Worm (Caenorhabditis elegans) whole organism, L4 larva: ENCODE results near the gene ttr-39.
A peak's percentile ranks its signal among the peaks of the same experiment; 100 is the strongest.

ENCODE experiments used
- F44E2.7 ChIP-seq: fragments of 200-800 bp; sonication (Bioruptor generic); IDR thresholded peaks from 2 replicates; pipeline ENCODE4 v2.1.2; 2022; ENCODE audit warnings: missing genetic modification characterization, missing compliant biosample characterization
- R02D3.7 ChIP-seq: fragments of 150-350 bp; sonication (generic microtip); optimal IDR thresholded peaks from 3 replicates; lab custom pipeline; 2014; ENCODE audit warnings: missing biosample characterization, missing genetic modification characterization
- T20F7.1 ChIP-seq: fragments of 200-800 bp; sonication (Bioruptor generic); optimal IDR thresholded peaks from 2 replicates; lab custom pipeline; 2018; ENCODE audit warnings: mild to moderate bottlenecking, missing genetic modification characterization, missing compliant biosample characterization
- T26A8.4 ChIP-seq: fragments of 200-800 bp; sonication (Bioruptor generic); IDR thresholded peaks from 2 replicates; pipeline ENCODE4 v1.3.6; 2022; ENCODE audit warnings: missing genetic modification characterization, missing compliant biosample characterization
- Y48G9A.11 ChIP-seq: fragments of 200-800 bp; sonication (Bioruptor generic); IDR thresholded peaks from 2 replicates; pipeline ENCODE4 v1.3.6; 2022; ENCODE audit warnings: missing genetic modification reagents, missing genetic modification characterization, missing compliant biosample characterization
- Y5F2A.4 ChIP-seq: fragments of 200-800 bp; sonication (Bioruptor generic); optimal IDR thresholded peaks from 2 replicates; lab custom pipeline; 2018; ENCODE audit warnings: mild to moderate bottlenecking, missing genetic modification characterization, missing compliant biosample characterization
- aha-1 ChIP-seq: fragments of 150-350 bp; peaks from one replicate; lab custom pipeline; 2014; ENCODE audit warnings: missing biosample characterization, missing genetic modification characterization
- arid-1 ChIP-seq: fragments of 200-800 bp; sonication (Bioruptor generic); conservative IDR thresholded peaks from 2 replicates; pipeline ENCODE4 v1.3.6; 2022; ENCODE audit warnings: missing genetic modification reagents, missing genetic modification characterization, missing compliant biosample characterization
- attf-4 ChIP-seq: sonication (generic microtip); optimal IDR thresholded peaks from 3 replicates; lab custom pipeline; 2017; ENCODE audit warnings: missing biosample characterization, missing genetic modification characterization
- ceh-20 ChIP-seq: fragments of 200-800 bp; sonication (Bioruptor generic); IDR thresholded peaks from 2 replicates; pipeline ENCODE4 v1.3.6; 2022; ENCODE audit warnings: missing genetic modification reagents, missing genetic modification characterization, missing compliant biosample characterization
- ceh-44 ChIP-seq: fragments of 200-800 bp; sonication (Bioruptor generic); IDR thresholded peaks from 2 replicates; pipeline ENCODE4 v1.3.6; 2022; ENCODE audit warnings: missing genetic modification reagents, missing genetic modification characterization, missing compliant biosample characterization
- ceh-82 ChIP-seq: sonication (generic microtip); optimal IDR thresholded peaks from 2 replicates; lab custom pipeline; 2017; ENCODE audit warnings: missing biosample characterization, missing genetic modification characterization
- cey-2 ChIP-seq: sonication (generic microtip); optimal IDR thresholded peaks from 3 replicates; lab custom pipeline; 2017; ENCODE audit warnings: missing genetic modification characterization, mild to moderate bottlenecking, missing compliant biosample characterization, antibody characterized with exemption, borderline replicate concordance; ENCODE audit not compliant: insufficient read depth
- daf-8 ChIP-seq: fragments of 200-800 bp; sonication (Bioruptor generic); IDR thresholded peaks from 2 replicates; pipeline ENCODE4 v1.3.6; 2022; ENCODE audit warnings: missing genetic modification characterization, missing compliant biosample characterization
- duxl-1 ChIP-seq: sonication (generic microtip); optimal IDR thresholded peaks from 2 replicates; lab custom pipeline; 2016; ENCODE audit warnings: mild to moderate bottlenecking, missing genetic modification characterization, moderate library complexity, missing compliant biosample characterization; ENCODE audit not compliant: poor library complexity
- egl-43 ChIP-seq: fragments of 200-800 bp; sonication (Bioruptor generic); IDR thresholded peaks from 2 replicates; pipeline ENCODE4 v1.3.6; 2022; ENCODE audit warnings: missing genetic modification reagents, missing genetic modification characterization, missing compliant biosample characterization
- fkh-10 ChIP-seq: fragments of 150-350 bp; optimal IDR thresholded peaks from 2 replicates; lab custom pipeline; 2014; ENCODE audit warnings: missing biosample characterization, missing genetic modification reagents, missing genetic modification characterization
- gei-8 ChIP-seq: fragments of 200-800 bp; sonication (Bioruptor generic); optimal IDR thresholded peaks from 2 replicates; lab custom pipeline; 2018; ENCODE audit warnings: mild to moderate bottlenecking, missing genetic modification characterization, missing compliant biosample characterization
- hmg-1.1 ChIP-seq: fragments of 200-800 bp; sonication (Bioruptor generic); IDR thresholded peaks from 2 replicates; pipeline ENCODE4 v1.3.6; 2022; ENCODE audit warnings: missing genetic modification reagents, missing genetic modification characterization, missing compliant biosample characterization
- lin-1 ChIP-seq: fragments of 200-800 bp; sonication (Bioruptor generic); IDR thresholded peaks from 2 replicates; pipeline ENCODE4 v1.3.6; 2022; ENCODE audit warnings: missing genetic modification reagents, missing genetic modification characterization, missing compliant biosample characterization
- lin-39 ChIP-seq: fragments of 150-350 bp; optimal IDR thresholded peaks from 2 replicates; lab custom pipeline; 2014; ENCODE audit warnings: missing biosample characterization, missing genetic modification reagents, missing genetic modification characterization
- lir-3 ChIP-seq: sonication (generic microtip); optimal IDR thresholded peaks from 2 replicates; lab custom pipeline; 2016; ENCODE audit warnings: mild to moderate bottlenecking, missing genetic modification characterization, missing compliant biosample characterization
- madf-5 ChIP-seq, 2 experiments: fragments of 200-800 bp; sonication (Bioruptor generic); IDR thresholded peaks; 2 replicates each; pipeline ENCODE4 v1.3.6; 2022; ENCODE audit warnings: missing compliant biosample characterization in 2 of 2, missing genetic modification characterization in 2 of 2
- mdl-1 ChIP-seq, 2 experiments: fragments of 150-350 bp in 1 of 2; sonication (generic microtip) in 1 of 2; optimal IDR thresholded peaks; 2 replicates each; lab custom pipeline; 2014 to 2017; ENCODE audit warnings: missing biosample characterization in 2 of 2, missing genetic modification characterization in 2 of 2
- mxl-3 ChIP-seq: fragments of 200-800 bp; sonication (Bioruptor generic); optimal IDR thresholded peaks from 2 replicates; lab custom pipeline; 2018; ENCODE audit warnings: mild to moderate bottlenecking, missing genetic modification characterization, missing compliant biosample characterization
- nhr-11 ChIP-seq: fragments of 150-350 bp; optimal IDR thresholded peaks from 2 replicates; lab custom pipeline; 2014; ENCODE audit warnings: missing biosample characterization, missing genetic modification characterization
- nhr-237 ChIP-seq: sonication (generic microtip); optimal IDR thresholded peaks from 2 replicates; lab custom pipeline; 2017; ENCODE audit warnings: missing biosample characterization, missing genetic modification characterization
- nhr-28 ChIP-seq: fragments of 150-350 bp; optimal IDR thresholded peaks from 2 replicates; lab custom pipeline; 2014; ENCODE audit warnings: missing biosample characterization, missing genetic modification characterization
- nhr-41 ChIP-seq: fragments of 200-800 bp; sonication (Bioruptor generic); IDR thresholded peaks from 2 replicates; pipeline ENCODE4 v1.3.6; 2022; ENCODE audit warnings: missing genetic modification reagents, missing genetic modification characterization, missing compliant biosample characterization
- pha-4 ChIP-seq, 2 experiments: fragments of 150-350 bp in 1 of 2; fragments of 200-800 bp in 1 of 2; sonication (Bioruptor generic) in 1 of 2; IDR thresholded peaks in 1 of 2; optimal IDR thresholded peaks in 1 of 2; 2 replicates each; pipeline versions ENCODE4 v1.3.6 to Lab custom; 2014 to 2022; ENCODE audit warnings: missing genetic modification characterization in 2 of 2, missing genetic modification reagents in 2 of 2, missing biosample characterization in 1 of 2, missing compliant biosample characterization in 1 of 2
- php-3 ChIP-seq: fragments of 200-800 bp; sonication (Bioruptor generic); IDR thresholded peaks from 2 replicates; pipeline ENCODE4 v1.3.6; 2022; ENCODE audit warnings: missing genetic modification reagents, missing genetic modification characterization, missing compliant biosample characterization
- pqm-1 ChIP-seq: sonication (generic microtip); optimal IDR thresholded peaks from 2 replicates; lab custom pipeline; 2017; ENCODE audit warnings: missing biosample characterization, missing genetic modification characterization
- sdz-12 ChIP-seq: fragments of 200-800 bp; sonication (Bioruptor generic); optimal IDR thresholded peaks from 2 replicates; lab custom pipeline; 2018; ENCODE audit warnings: mild to moderate bottlenecking, missing genetic modification characterization, missing compliant biosample characterization
- set-16 ChIP-seq: fragments of 200-800 bp; sonication (Bioruptor generic); IDR thresholded peaks from 2 replicates; pipeline ENCODE4 v1.3.6; 2022; ENCODE audit warnings: missing genetic modification reagents, missing genetic modification characterization, missing compliant biosample characterization
- skn-1 ChIP-seq: fragments of 150-350 bp; optimal IDR thresholded peaks from 2 replicates; lab custom pipeline; 2014; ENCODE audit warnings: missing biosample characterization, missing genetic modification characterization
- snpc-1.2 ChIP-seq: fragments of 200-800 bp; sonication (Bioruptor generic); IDR thresholded peaks from 2 replicates; pipeline ENCODE4 v1.3.6; 2022; ENCODE audit warnings: missing genetic modification reagents, missing genetic modification characterization, missing compliant biosample characterization
- spr-1 ChIP-seq: sonication (generic microtip); optimal IDR thresholded peaks from 2 replicates; lab custom pipeline; 2016; ENCODE audit warnings: mild to moderate bottlenecking, missing genetic modification characterization, missing compliant biosample characterization
- tag-97 ChIP-seq: fragments of 200-800 bp; sonication (Bioruptor generic); IDR thresholded peaks from 2 replicates; pipeline ENCODE4 v1.3.6; 2022; ENCODE audit warnings: missing genetic modification characterization, missing compliant biosample characterization
- tra-1 ChIP-seq: fragments of 200-800 bp; sonication (Bioruptor generic); IDR thresholded peaks from 2 replicates; pipeline ENCODE4 v1.3.6; 2022; ENCODE audit warnings: missing genetic modification reagents, missing genetic modification characterization, missing compliant biosample characterization
- zip-11 ChIP-seq: fragments of 200-800 bp; sonication (Bioruptor generic); IDR thresholded peaks from 2 replicates; pipeline ENCODE4 v1.3.6; 2022; ENCODE audit warnings: missing genetic modification characterization, missing compliant biosample characterization
- zip-2 ChIP-seq: fragments of 150-350 bp; optimal IDR thresholded peaks from 2 replicates; lab custom pipeline; 2014; ENCODE audit warnings: missing biosample characterization, missing genetic modification characterization
- ztf-11 ChIP-seq: fragments of 150-350 bp; optimal IDR thresholded peaks from 2 replicates; lab custom pipeline; 2014; ENCODE audit warnings: missing biosample characterization, missing genetic modification characterization
- ztf-7 ChIP-seq: fragments of 150-350 bp; optimal IDR thresholded peaks from 2 replicates; lab custom pipeline; 2014; ENCODE audit warnings: missing biosample characterization, missing genetic modification characterization

ttr-39 gene

DNA sequence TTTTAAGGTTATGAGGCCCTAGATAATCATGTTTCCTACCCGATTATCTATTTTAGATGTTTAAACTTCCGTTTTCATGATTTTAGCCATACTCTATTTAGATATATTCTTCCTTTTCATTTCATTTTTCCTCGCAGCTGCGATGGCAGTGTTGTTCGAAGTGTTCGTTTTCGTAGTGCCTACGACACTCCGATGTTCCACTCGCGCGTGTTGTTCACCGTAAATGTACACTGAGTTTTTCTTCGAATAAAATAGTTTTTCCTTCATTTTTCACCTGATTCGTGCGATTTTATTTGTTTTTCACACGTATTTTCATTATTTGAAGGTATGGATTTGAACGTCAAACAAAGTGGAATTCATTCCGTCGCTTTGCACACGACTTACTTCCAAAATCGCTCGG, 7.2 kb upstream of the ttr-39 start, which contains the start of gene dis-3:
Gene dis-3, plus strand, starts transcription at position 322 of the 400 bp plus-strand sequence.
- no peak for TF ChIP-seq nhr-237 (tag; lab: Kevin White, UChicago)
- peak; percentile 55 for TF ChIP-seq R02D3.7 (tag; lab: Kevin White, UChicago)
- peak; percentile 45 for TF ChIP-seq aha-1
- TF ChIP-seq Y5F2A.4 (GFP tag; lab: Kevin White, UChicago): no peak
- no peak for TF ChIP-seq zip-2 (tag; lab: Kevin White, UChicago)
- no peak for TF ChIP-seq gei-8 (GFP tag; lab: Kevin White, UChicago)
- TF ChIP-seq arid-1 (GFP tag; lab: Robert Waterston, UW): no peak
- 0 out of 2 replicates have a peak, but pooled peaks have one; percentile 31 for TF ChIP-seq Y48G9A.11
- no peak for TF ChIP-seq madf-5 (GFP tag; IDR thresholded peaks at IDR 0.05; lab: Robert Waterston, UW)
- no peak for TF ChIP-seq T26A8.4 (GFP tag; lab: Robert Waterston, UW)
- peak; percentile 88 for TF ChIP-seq T20F7.1

DNA sequence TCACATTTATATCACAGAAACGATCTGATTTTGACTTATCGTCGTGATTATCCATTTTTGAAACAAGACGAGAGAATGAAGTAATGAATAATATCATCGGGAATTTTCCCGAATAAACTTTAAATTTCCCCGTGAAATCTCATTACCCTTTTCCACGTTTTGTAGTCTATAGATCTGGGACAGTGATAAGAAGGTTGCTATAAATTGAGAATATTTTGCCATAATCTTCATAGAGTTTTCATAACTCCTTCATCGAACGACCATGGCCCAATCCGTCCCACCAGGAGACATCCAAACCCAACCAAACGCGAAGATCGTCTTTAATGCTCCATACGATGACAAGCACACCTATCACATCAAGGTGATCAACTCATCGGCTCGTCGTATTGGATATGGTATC, 5.5 kb upstream of the ttr-39 start, which contains the start of the genes C04G2.5 and msp-36:
Gene C04G2.5, minus strand, starts transcription at position 101 of the 400 bp plus-strand sequence.
Gene msp-36, plus strand, starts transcription at position 263 of the 400 bp plus-strand sequence.
- TF ChIP-seq mdl-1 (tag; optimal IDR thresholded peaks at IDR 0.05; lab: Kevin White, UChicago) (no peak), egl-43 (0 out of 2 replicates have a peak, but pooled peaks have one; percentile 30)
- TF ChIP-seq, all 104 proteins: peak for 1

DNA sequence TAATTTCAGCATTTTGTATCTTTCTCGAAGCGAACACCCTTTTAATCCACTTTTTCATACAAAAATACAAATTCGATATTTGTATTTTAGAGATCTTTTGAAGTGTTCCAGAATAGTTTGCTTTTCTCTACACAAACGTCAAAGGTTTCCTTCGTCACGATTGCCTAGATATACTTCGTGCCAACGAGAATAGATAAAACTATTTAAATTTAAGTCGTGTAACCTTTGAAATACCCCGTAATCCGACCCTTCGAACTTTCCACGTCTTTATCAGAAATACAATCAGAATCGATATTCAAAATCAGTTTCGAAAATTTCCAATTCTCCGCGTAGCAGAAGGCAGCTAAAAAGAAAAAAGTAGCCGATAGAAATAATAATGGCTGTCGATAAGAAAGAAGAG, 681 bp upstream of the ttr-39 start, which contains the start of gene ttbk-5:
Gene ttbk-5, plus strand, starts transcription at position 301 of the 400 bp plus-strand sequence.
- TF ChIP-seq tra-1 (GFP tag; lab: Robert Waterston, UW): no peak
- TF ChIP-seq egl-43: no peak
- no peak for TF ChIP-seq spr-1 (tag; lab: Kevin White, UChicago)
- TF ChIP-seq duxl-1 (tag; lab: Kevin White, UChicago): no peak
- TF ChIP-seq arid-1 (GFP tag; lab: Robert Waterston, UW): no peak
- no peak for TF ChIP-seq attf-4 (tag; lab: Kevin White, UChicago)
- no peak for TF ChIP-seq ceh-20 (GFP tag; lab: Robert Waterston, UW)
- no peak for TF ChIP-seq mdl-1 (tag; optimal IDR thresholded peaks at IDR 0.05; lab: Kevin White, UChicago)
- no peak for TF ChIP-seq F44E2.7 (GFP tag; lab: Robert Waterston, UW)
- no peak for TF ChIP-seq fkh-10 (GFP tag; lab: Kevin White, UChicago)
- TF ChIP-seq lin-39 (tag; lab: Kevin White, UChicago): no peak
- no peak for TF ChIP-seq tag-97 (GFP tag; lab: Robert Waterston, UW)

DNA sequence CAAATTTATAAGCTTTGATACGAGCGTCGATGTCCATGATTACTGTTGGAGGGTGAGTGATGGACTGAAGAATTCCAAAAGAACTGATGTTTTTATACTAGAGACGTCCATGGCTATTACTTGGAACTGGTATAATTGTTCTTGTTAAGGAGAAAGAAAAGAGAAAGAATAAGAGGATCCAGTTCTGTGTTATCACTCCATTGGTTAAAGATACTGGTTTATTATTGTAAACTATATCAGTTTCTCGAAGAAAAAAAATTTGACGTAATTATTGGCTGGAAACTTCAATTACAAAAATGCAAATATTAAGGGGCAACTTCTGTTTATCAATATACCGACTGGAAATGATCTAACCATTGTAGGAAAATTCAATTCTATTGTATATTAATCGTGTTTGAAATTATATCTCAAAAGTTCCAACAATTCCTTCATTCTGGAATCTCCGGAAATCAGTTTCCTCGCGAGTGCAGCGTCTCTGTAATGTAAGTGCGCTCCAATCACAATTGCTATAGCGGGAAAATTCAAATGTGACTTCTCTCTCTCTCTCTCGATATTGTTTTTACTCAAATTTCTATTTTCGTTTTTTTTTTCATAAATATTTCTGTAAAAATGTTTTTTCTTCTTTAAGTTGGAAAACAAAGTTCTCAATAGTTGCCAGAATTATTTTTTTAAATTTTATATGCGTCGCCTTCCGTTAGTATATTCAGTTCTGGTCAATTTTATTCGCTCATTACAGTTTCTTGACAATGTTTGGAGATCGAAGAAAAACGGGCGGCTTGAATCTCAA, 4.1 kb downstream of the ttr-39 start, which contains the start of the genes col-2 and ndc-80:
Gene col-2, minus strand, starts transcription at position 51 of the 787 bp plus-strand sequence.
Gene ndc-80, plus strand, starts transcription at position 737 of the 787 bp plus-strand sequence.
- no peak for TF ChIP-seq skn-1 (tag; lab: Kevin White, UChicago)
- no peak for TF ChIP-seq cey-2 (tag; lab: Kevin White, UChicago)
- peak; percentile 55; the same call in 1 of the 2 replicates for TF ChIP-seq snpc-1.2
- no peak for TF ChIP-seq daf-8 (GFP tag; lab: Robert Waterston, UW)
- TF ChIP-seq arid-1 (GFP tag; lab: Robert Waterston, UW): no peak
- TF ChIP-seq F44E2.7 (GFP tag; lab: Robert Waterston, UW): no peak
- TF ChIP-seq lin-1 (GFP tag; lab: Robert Waterston, UW): no peak
- TF ChIP-seq mdl-1 (tag; optimal IDR thresholded peaks at IDR 0.05; lab: Kevin White, UChicago): peak in 1 of 2 experiments; percentile 0
- TF ChIP-seq pqm-1: no peak
- TF ChIP-seq hmg-1.1: no peak; the same call in 1 of the 2 replicates
- no peak for TF ChIP-seq php-3 (GFP tag; lab: Robert Waterston, UW)
- no peak for TF ChIP-seq zip-11 (GFP tag; lab: Robert Waterston, UW)
- no peak for TF ChIP-seq ceh-82 (tag; lab: Kevin White, UChicago)
- TF ChIP-seq nhr-28: no peak
- TF ChIP-seq ztf-11 (tag; lab: Kevin White, UChicago): no peak
- no peak for TF ChIP-seq nhr-41 (GFP tag; lab: Robert Waterston, UW)
- TF ChIP-seq lir-3 (tag; lab: Kevin White, UChicago): no peak
- TF ChIP-seq pha-4 (GFP tag; IDR thresholded peaks at IDR 0.05; lab: Robert Waterston, UW): no peak
- peak; percentile 76 for TF ChIP-seq pha-4 (tag; optimal IDR thresholded peaks at IDR 0.05; lab: Kevin White, UChicago)
- TF ChIP-seq sdz-12 (GFP tag; lab: Kevin White, UChicago): no peak
- no peak for TF ChIP-seq set-16 (GFP tag; lab: Robert Waterston, UW)
- peak; percentile 35 for TF ChIP-seq nhr-11 (tag; lab: Kevin White, UChicago)
- no peak for TF ChIP-seq nhr-237 (tag; lab: Kevin White, UChicago)
- TF ChIP-seq ztf-7 (tag; lab: Kevin White, UChicago): no peak
- peak; percentile 27 for TF ChIP-seq mxl-3 (GFP tag; lab: Kevin White, UChicago)
- no peak for TF ChIP-seq ceh-44 (GFP tag; lab: Robert Waterston, UW)
